Fruit fly (Drosophila melanogaster) whole organism, embryonic: ENCODE measurements around the gene Psn.

Experiments used
- Blimp-1 ChIP-seq: fragments of 200-800 bp; sonication (Bioruptor generic); optimal IDR thresholded peaks from 3 replicates; lab custom pipeline; 2018; ENCODE audit warnings: missing biosample characterization, missing genetic modification characterization, mild to moderate bottlenecking, moderate library complexity, missing genetic modification reagents
- CG11695 ChIP-seq: fragments of 200-800 bp; sonication (Bioruptor generic); IDR thresholded peaks from 3 replicates; pipeline ENCODE4 v1.3.6; 2022; ENCODE audit warnings: missing biosample characterization, missing genetic modification characterization
- CG12659 ChIP-seq: fragments of 200-800 bp; sonication (Bioruptor generic); optimal IDR thresholded peaks from 3 replicates; lab custom pipeline; 2017; ENCODE audit warnings: mild to moderate bottlenecking, missing biosample characterization, missing genetic modification reagents, missing genetic modification characterization
- CG14014 ChIP-seq: fragments of 200-800 bp; sonication (Bioruptor generic); IDR thresholded peaks from 2 replicates; pipeline ENCODE4 v1.3.6; 2022; ENCODE audit warnings: missing biosample characterization, missing genetic modification characterization
- CG15011 ChIP-seq: fragments of 200-800 bp; sonication (Bioruptor generic); optimal IDR thresholded peaks from 3 replicates; lab custom pipeline; 2018; ENCODE audit warnings: missing biosample characterization, mild to moderate bottlenecking, missing genetic modification characterization
- CG15269 ChIP-seq: fragments of 200-800 bp; sonication (Bioruptor generic); optimal IDR thresholded peaks from 2 replicates; lab custom pipeline; 2018; ENCODE audit warnings: missing biosample characterization, mild to moderate bottlenecking, missing genetic modification characterization, moderate library complexity
- CG15601 ChIP-seq: fragments of 200-800 bp; sonication (Bioruptor generic); optimal IDR thresholded peaks from 3 replicates; lab custom pipeline; 2019; ENCODE audit warnings: missing biosample characterization, mild to moderate bottlenecking, missing genetic modification characterization, moderate library complexity
- CG17612 ChIP-seq: fragments of 200-800 bp; sonication (Bioruptor generic); IDR thresholded peaks from 2 replicates; pipeline ENCODE4 v1.3.6; 2022; ENCODE audit warnings: missing biosample characterization, missing genetic modification characterization
- CG1832 ChIP-seq: fragments of 200-800 bp; sonication (Bioruptor generic); optimal IDR thresholded peaks from 2 replicates; lab custom pipeline; 2017; ENCODE audit warnings: missing biosample characterization, mild to moderate bottlenecking, missing genetic modification characterization, inconsistent platforms
- CG18619 ChIP-seq: fragments of 200-800 bp; sonication (Bioruptor generic); optimal IDR thresholded peaks from 3 replicates; lab custom pipeline; 2017; ENCODE audit warnings: missing biosample characterization, mild to moderate bottlenecking, missing genetic modification characterization
- CG2120 ChIP-seq: fragments of 200-800 bp; sonication (Bioruptor generic); optimal IDR thresholded peaks from 3 replicates; lab custom pipeline; 2016; ENCODE audit warnings: missing biosample characterization, missing genetic modification characterization
- CG2712 ChIP-seq: fragments of 200-800 bp; optimal IDR thresholded peaks from 3 replicates; lab custom pipeline; 2019; ENCODE audit warnings: missing biosample characterization, mild to moderate bottlenecking, missing genetic modification characterization, moderate library complexity
- CG31388 ChIP-seq: fragments of 200-800 bp; sonication (Bioruptor generic); optimal IDR thresholded peaks from 2 replicates; lab custom pipeline; 2016; ENCODE audit warnings: missing biosample characterization, missing genetic modification characterization
- CG34224 ChIP-seq: fragments of 200-800 bp; sonication (Bioruptor generic); IDR thresholded peaks from 3 replicates; pipeline ENCODE4 v1.3.6; 2022; ENCODE audit warnings: missing biosample characterization, missing genetic modification characterization; ENCODE audit not compliant: partially characterized antibody
- CG43689 ChIP-seq: fragments of 200-800 bp; sonication (Bioruptor generic); IDR thresholded peaks from 2 replicates; pipeline ENCODE4 v1.3.6; 2022; ENCODE audit warnings: missing biosample characterization, missing genetic modification characterization
- CG4404 ChIP-seq: fragments of 200-800 bp; sonication (Bioruptor generic); IDR thresholded peaks from 2 replicates; pipeline ENCODE4 v1.3.6; 2022; ENCODE audit warnings: missing biosample characterization, missing genetic modification characterization
- CG4424 ChIP-seq: fragments of 200-800 bp; sonication (Bioruptor generic); optimal IDR thresholded peaks from 3 replicates; lab custom pipeline; 2016; ENCODE audit warnings: missing biosample characterization, missing genetic modification characterization
- CG4617 ChIP-seq: fragments of 200-800 bp; sonication (Bioruptor generic); optimal IDR thresholded peaks from 3 replicates; lab custom pipeline; 2016; ENCODE audit warnings: missing biosample characterization, missing genetic modification characterization, borderline replicate concordance
- CG9797 ChIP-seq: fragments of 200-800 bp; sonication (Bioruptor generic); optimal IDR thresholded peaks from 3 replicates; lab custom pipeline; 2018; ENCODE audit warnings: missing biosample characterization, mild to moderate bottlenecking, missing genetic modification characterization
- Camta ChIP-seq: fragments of 200-800 bp; sonication (Bioruptor generic); optimal IDR thresholded peaks from 2 replicates; lab custom pipeline; 2016; ENCODE audit warnings: missing biosample characterization, missing genetic modification characterization
- Dfd ChIP-seq, 2 experiments: fragments of >200 bp; optimal IDR thresholded peaks; 2 replicates each; lab custom pipeline; 2017; ENCODE audit warnings: missing biosample characterization in 2 of 2, missing genetic modification characterization in 2 of 2
- Lhr ChIP-seq: fragments of 200-800 bp; sonication (Bioruptor generic); optimal IDR thresholded peaks from 3 replicates; lab custom pipeline; 2017; ENCODE audit warnings: mild to moderate bottlenecking, missing biosample characterization, missing genetic modification reagents, missing genetic modification characterization
- NFAT ChIP-seq: fragments of 200-800 bp; sonication (Bioruptor generic); IDR thresholded peaks from 2 replicates; pipeline ENCODE4 v1.3.6; 2022; ENCODE audit warnings: missing biosample characterization, missing genetic modification characterization
- Taf1 ChIP-seq: fragments of 200-800 bp; sonication (Bioruptor generic); IDR thresholded peaks from 2 replicates; pipeline ENCODE4 v1.3.6; 2022; ENCODE audit warnings: missing biosample characterization, missing genetic modification characterization
- Tbp ChIP-seq: fragments of >200 bp; optimal IDR thresholded peaks from 2 replicates; lab custom pipeline; 2018; ENCODE audit warnings: missing biosample characterization, missing genetic modification characterization
- Vsx1 ChIP-seq: fragments of 200-800 bp; sonication (Bioruptor generic); optimal IDR thresholded peaks from 2 replicates; lab custom pipeline; 2017; ENCODE audit warnings: missing biosample characterization, mild to moderate bottlenecking, missing genetic modification characterization, missing genetic modification reagents
- Xbp1 ChIP-seq: fragments of 200-800 bp; sonication (Bioruptor generic); optimal IDR thresholded peaks from 3 replicates; lab custom pipeline; 2016; ENCODE audit warnings: missing biosample characterization, mild to moderate bottlenecking, missing genetic modification characterization
- ac ChIP-seq: fragments of 200-800 bp; sonication (Bioruptor generic); optimal IDR thresholded peaks from 3 replicates; lab custom pipeline; 2017; ENCODE audit warnings: missing biosample characterization, mild to moderate bottlenecking, missing genetic modification characterization
- ase ChIP-seq: fragments of 200-800 bp; sonication (Bioruptor generic); IDR thresholded peaks from 3 replicates; pipeline ENCODE4 v1.3.6; 2022; ENCODE audit warnings: missing biosample characterization, missing genetic modification characterization
- br ChIP-seq: fragments of >200 bp; optimal IDR thresholded peaks from 2 replicates; lab custom pipeline; 2017
- btn ChIP-seq: fragments of 200-800 bp; sonication (Bioruptor generic); optimal IDR thresholded peaks from 2 replicates; lab custom pipeline; 2016; ENCODE audit warnings: missing biosample characterization, missing genetic modification characterization
- gro ChIP-seq: fragments of 200-800 bp; sonication (Bioruptor generic); optimal IDR thresholded peaks from 2 replicates; lab custom pipeline; 2016; ENCODE audit warnings: missing biosample characterization, missing genetic modification characterization
- h ChIP-seq: fragments of >200 bp; optimal IDR thresholded peaks from 2 replicates; lab custom pipeline; 2017
- hbn ChIP-seq: fragments of 200-800 bp; sonication (Bioruptor generic); IDR thresholded peaks from 2 replicates; pipeline ENCODE4 v1.3.6; 2022; ENCODE audit warnings: missing biosample characterization, missing genetic modification characterization; ENCODE audit not compliant: partially characterized antibody
- hth ChIP-seq: fragments of >200 bp; optimal IDR thresholded peaks from 2 replicates; lab custom pipeline; 2017; ENCODE audit warnings: inconsistent platforms
- kay ChIP-seq: fragments of 200-800 bp; sonication (Bioruptor generic); optimal IDR thresholded peaks from 2 replicates; lab custom pipeline; 2016; ENCODE audit warnings: missing biosample characterization, missing genetic modification characterization
- ken ChIP-seq: fragments of 200-800 bp; sonication (Bioruptor generic); IDR thresholded peaks from 3 replicates; pipeline ENCODE4 v1.3.6; 2022; ENCODE audit warnings: missing biosample characterization, missing genetic modification characterization
- nau ChIP-seq: fragments of 200-800 bp; sonication (Bioruptor generic); optimal IDR thresholded peaks from 3 replicates; lab custom pipeline; 2017; ENCODE audit warnings: missing biosample characterization, mild to moderate bottlenecking, missing genetic modification characterization, missing genetic modification reagents
- shn ChIP-seq: fragments of 200-800 bp; sonication (Bioruptor generic); optimal IDR thresholded peaks from 3 replicates; lab custom pipeline; 2016; ENCODE audit warnings: missing biosample characterization, missing genetic modification characterization
- sr ChIP-seq: fragments of 200-800 bp; sonication (Bioruptor generic); IDR thresholded peaks from 3 replicates; pipeline ENCODE4 v1.3.6; 2022; ENCODE audit warnings: missing biosample characterization, missing genetic modification characterization
- stwl ChIP-seq: fragments of 200-800 bp; sonication (Bioruptor generic); optimal IDR thresholded peaks from 3 replicates; lab custom pipeline; 2018; ENCODE audit warnings: missing biosample characterization, mild to moderate bottlenecking, missing genetic modification characterization, moderate library complexity

Gene Psn

DNA sequence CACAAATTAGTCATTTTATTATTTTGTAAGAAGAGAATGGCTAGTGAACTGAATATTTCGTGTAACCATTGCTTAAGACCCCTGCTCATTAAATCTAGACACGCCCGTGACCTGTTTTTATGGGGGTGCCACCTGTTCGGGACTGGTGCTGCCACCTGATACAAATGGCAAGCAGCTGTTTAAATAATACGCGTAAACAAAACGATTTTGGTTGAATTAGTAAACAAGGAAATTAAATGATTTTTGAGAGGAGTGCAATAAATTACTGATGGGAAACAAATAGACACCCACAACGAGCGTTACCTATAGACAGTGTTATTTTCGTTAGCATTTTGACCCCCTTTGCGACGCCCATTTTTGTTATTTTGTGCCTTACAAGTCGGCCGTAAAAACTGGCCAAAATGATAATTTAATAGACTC is 42.5 kb downstream of the Psn start (continued):
- TF ChIP-seq CG9797 (peak; percentile 18), Camta (peak; percentile 84), CG15011 (peak; percentile 74), CG18619 (GFP tag; lab: Kevin White, UChicago) (peak; percentile 83), nau (GFP tag; lab: Kevin White, UChicago) (peak; percentile 79), stwl (tag; lab: Kevin White, UChicago) (peak; percentile 72), CG4617 (peak; percentile 91), CG1832 (no peak), CG17612 (GFP tag; lab: Robert Waterston, UW) (no peak), CG14014 (GFP tag; lab: Robert Waterston, UW) (no peak), CG2120 (GFP tag; lab: Kevin White, UChicago) (peak; percentile 96), br (lab: Kevin White, UChicago) (no peak), CG2712 (tag; lab: Kevin White, UChicago) (peak; percentile 85), ase (GFP tag; lab: Robert Waterston, UW) (no peak), Tbp (GFP tag; lab: Kevin White, UChicago) (no peak), Vsx1 (peak; percentile 53), h (no peak), NFAT (no peak), hth (lab: Kevin White, UChicago) (no peak), Dfd (GFP tag; optimal IDR thresholded peaks at IDR 0.05; lab: Kevin White, UChicago) (no peak), sr (GFP tag; lab: Robert Waterston, UW) (no peak), Lhr (GFP tag; lab: Kevin White, UChicago) (peak; percentile 38), gro (GFP tag; lab: Kevin White, UChicago) (peak; percentile 90), kay (GFP tag; lab: Kevin White, UChicago) (peak; percentile 76), CG15269 (tag; lab: Kevin White, UChicago) (peak; percentile 89), ken (GFP tag; lab: Robert Waterston, UW) (no peak), CG12659 (GFP tag; lab: Kevin White, UChicago) (peak; percentile 92), CG15601 (peak; percentile 72), shn (peak; percentile 80), Xbp1 (peak; percentile 94), hbn (GFP tag; lab: Robert Waterston, UW) (no peak), CG4424 (peak; percentile 88), CG43689 (no peak), btn (peak; percentile 19), CG34224 (GFP tag; lab: Robert Waterston, UW) (no peak), Taf1 (GFP tag; lab: Robert Waterston, UW) (no peak), Blimp-1 (GFP tag; lab: Kevin White, UChicago) (peak; percentile 77), CG31388 (GFP tag; lab: Kevin White, UChicago) (peak; percentile 66), CG4404 (GFP tag; lab: Robert Waterston, UW) (no peak), CG11695 (GFP tag; lab: Robert Waterston, UW) (no peak), ac (peak; percentile 70)
- TF ChIP-seq, all 482 proteins: peak for 297
